Worm (Caenorhabditis elegans) whole organism, late embryonic: ENCODE results near the gene ZK863.1.
"Not testable (repeated sequence)": the region's sequence is repeated elsewhere in the genome, so short reads cannot be mapped to it uniquely, and the experiment has no call there.

Experiments used
- ceh-19 ChIP-seq: fragments of 200-800 bp; sonication (Bioruptor generic); optimal IDR thresholded peaks from 2 replicates; lab custom pipeline; 2018; ENCODE audit warnings: mild to moderate bottlenecking, missing genetic modification characterization, missing compliant biosample characterization
- sox-4 ChIP-seq: sonication (generic microtip); optimal IDR thresholded peaks from 2 replicates; lab custom pipeline; 2017; ENCODE audit warnings: mild to moderate bottlenecking, missing genetic modification characterization, inconsistent platforms, missing compliant biosample characterization

DNA sequence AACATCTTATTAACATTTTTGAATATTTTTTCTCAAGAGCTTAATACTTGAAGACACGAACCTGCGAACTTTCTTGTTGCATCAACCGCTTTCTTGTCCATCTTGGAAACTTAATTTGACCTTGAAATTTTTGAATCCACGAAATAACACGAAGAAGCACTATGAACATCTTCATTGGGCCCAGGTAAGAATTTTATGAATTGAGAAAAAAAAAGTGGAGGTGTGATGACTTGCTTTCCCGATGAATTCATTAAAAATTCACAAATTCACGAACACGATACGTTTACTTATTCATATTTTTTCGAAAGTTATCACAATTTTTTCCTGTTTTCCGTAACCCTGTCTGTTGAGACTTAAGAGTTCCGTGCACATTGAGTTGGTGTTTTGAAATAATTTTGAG, 39.3 kb downstream of the ZK863.1 start, which contains the start of gene C27A7.6:
- TF ChIP-seq ceh-19 (GFP tag; lab: Kevin White, UChicago); sox-4: not testable (repeated sequence)
